Worm (Caenorhabditis elegans): ENCODE measurements around the gene F40G12.9.

- TF ChIP-seq lin-13 (GFP tag; optimal IDR thresholded peaks at IDR 0.05) (no peak), mep-1 (tag; optimal IDR thresholded peaks at IDR 0.05) (no peak), elt-2 (tag; optimal IDR thresholded peaks at IDR 0.05) (no peak), nhr-28 (tag; optimal IDR thresholded peaks at IDR 0.05) (no peak), egl-27 (tag; optimal IDR thresholded peaks at IDR 0.05) (no peak), alr-1 (tag; optimal IDR thresholded peaks at IDR 0.05; ENCODE audit: borderline replicate concordance) (no peak), ama-1 (optimal IDR thresholded peaks at IDR 0.05) (no peak), ztf-11 (tag; optimal IDR thresholded peaks at IDR 0.05) (no peak)
Observed at ce11 chrV:14283241-14283640, 782 bp downstream of the F40G12.9 start, which contains the start of gene F40G12.10.

Data from whole organism, L1 larva.